Fruit fly (Drosophila melanogaster): ENCODE measurements around the gene CG43220.

dm6 chr2L:17514090-17514715, 27.8 kb downstream of the CG43220 start:
- TF ChIP-seq Sox102F (GFP tag; optimal IDR thresholded peaks at IDR 0.05) (peak; percentile 43), CG3032 (tag; optimal IDR thresholded peaks at IDR 0.05) (no peak), net (GFP tag; optimal IDR thresholded peaks at IDR 0.05) (no peak), acj6 (GFP tag; optimal IDR thresholded peaks at IDR 0.05) (peak; percentile 46), CG34406 (GFP tag; optimal IDR thresholded peaks at IDR 0.05) (peak; percentile 38), CG6854 (GFP tag; optimal IDR thresholded peaks at IDR 0.05) (no peak), fd59A (GFP tag; optimal IDR thresholded peaks at IDR 0.05) (peak; percentile 22), Hr39 (GFP tag; optimal IDR thresholded peaks at IDR 0.05) (peak; percentile 57)

Data from whole organism, prepupa.